Worm (Caenorhabditis elegans) whole organism, young adult: ENCODE data around the gene B0252.11.

Source experiments
- B0019.2 ChIP-seq: fragments of 200-800 bp; sonication (Bioruptor generic); conservative IDR thresholded peaks from 2 replicates; pipeline ENCODE4 v1.3.6; 2022; ENCODE audit warnings: missing genetic modification reagents, missing genetic modification characterization, missing compliant biosample characterization
- C17E4.6 ChIP-seq: fragments of 200-800 bp; sonication (Bioruptor generic); IDR thresholded peaks from 2 replicates; pipeline ENCODE4 v1.3.6; 2022; ENCODE audit warnings: missing genetic modification reagents, missing genetic modification characterization, missing compliant biosample characterization
- F10E7.11 ChIP-seq: sonication (generic microtip); optimal IDR thresholded peaks from 2 replicates; lab custom pipeline; 2017; ENCODE audit warnings: mild to moderate bottlenecking, missing genetic modification characterization, moderate library complexity, missing compliant biosample characterization
- F37B4.10 ChIP-seq: fragments of 200-800 bp; sonication (Bioruptor generic); IDR thresholded peaks from 2 replicates; pipeline ENCODE4 v1.3.6; 2022; ENCODE audit warnings: missing genetic modification characterization, missing compliant biosample characterization
- F49E8.2 ChIP-seq: sonication (generic microtip); optimal IDR thresholded peaks from 3 replicates; lab custom pipeline; 2017; ENCODE audit warnings: missing genetic modification characterization, mild to moderate bottlenecking, missing compliant biosample characterization, antibody characterized with exemption, moderate library complexity; ENCODE audit not compliant: insufficient read depth
- F52B5.7 ChIP-seq: sonication (generic microtip); optimal IDR thresholded peaks from 2 replicates; lab custom pipeline; 2016; ENCODE audit warnings: mild to moderate bottlenecking, missing genetic modification characterization, missing compliant biosample characterization
- F55B11.4 ChIP-seq: sonication (generic microtip); optimal IDR thresholded peaks from 2 replicates; lab custom pipeline; 2016; ENCODE audit warnings: missing compliant biosample characterization, missing genetic modification characterization, borderline replicate concordance; ENCODE audit not compliant: insufficient read depth
- F57A8.1 ChIP-seq: fragments of 200-800 bp; sonication (Bioruptor generic); optimal IDR thresholded peaks from 2 replicates; lab custom pipeline; 2018; ENCODE audit warnings: mild to moderate bottlenecking, missing genetic modification characterization, moderate library complexity, missing compliant biosample characterization
- T26A5.8 ChIP-seq: sonication (generic microtip); optimal IDR thresholded peaks from 2 replicates; lab custom pipeline; 2016; ENCODE audit warnings: missing genetic modification characterization, missing compliant biosample characterization
- Y53F4B.3 ChIP-seq: fragments of 200-800 bp; sonication (Bioruptor generic); IDR thresholded peaks from 2 replicates; pipeline ENCODE4 v1.3.6; 2022; ENCODE audit warnings: missing genetic modification reagents, missing genetic modification characterization, missing compliant biosample characterization
- Y53G8AR.9 ChIP-seq: fragments of 200-800 bp; sonication (Bioruptor generic); conservative IDR thresholded peaks from 2 replicates; pipeline ENCODE4 v1.3.6; 2022; ENCODE audit warnings: missing genetic modification reagents, missing genetic modification characterization, missing compliant biosample characterization
- Y56A3A.18 ChIP-seq: fragments of 200-800 bp; sonication (Bioruptor generic); IDR thresholded peaks from 2 replicates; pipeline ENCODE4 v1.3.6; 2022; ENCODE audit warnings: missing genetic modification reagents, missing genetic modification characterization, missing compliant biosample characterization
- Y79H2A.3 ChIP-seq: fragments of 200-800 bp; sonication (Bioruptor generic); conservative IDR thresholded peaks from 2 replicates; pipeline ENCODE4 v1.3.6; 2022; ENCODE audit warnings: missing genetic modification reagents, missing genetic modification characterization, missing compliant biosample characterization
- ZK185.1 ChIP-seq: sonication (generic microtip); optimal IDR thresholded peaks from 2 replicates; lab custom pipeline; 2016; ENCODE audit warnings: mild to moderate bottlenecking, missing genetic modification characterization, missing compliant biosample characterization; ENCODE audit not compliant: poor library complexity, severe bottlenecking
- attf-3 ChIP-seq: fragments of 200-800 bp; sonication (Bioruptor generic); conservative IDR thresholded peaks from 2 replicates; pipeline ENCODE4 v1.3.6; 2022; ENCODE audit warnings: missing genetic modification reagents, missing genetic modification characterization, missing compliant biosample characterization
- attf-5 ChIP-seq: fragments of 200-800 bp; sonication (Bioruptor generic); optimal IDR thresholded peaks from 2 replicates; lab custom pipeline; 2018; ENCODE audit warnings: mild to moderate bottlenecking, missing genetic modification characterization, missing compliant biosample characterization
- attf-6 ChIP-seq: fragments of 200-800 bp; sonication (Bioruptor generic); IDR thresholded peaks from 2 replicates; pipeline ENCODE4 v1.3.6; 2022; ENCODE audit warnings: missing genetic modification reagents, missing genetic modification characterization, missing compliant biosample characterization
- bed-1 ChIP-seq: fragments of 200-800 bp; sonication (Bioruptor generic); IDR thresholded peaks from 2 replicates; pipeline ENCODE4 v1.3.6; 2022; ENCODE audit warnings: missing genetic modification reagents, missing genetic modification characterization, missing compliant biosample characterization
- ccch-3 ChIP-seq: fragments of 200-800 bp; sonication (Bioruptor generic); optimal IDR thresholded peaks from 2 replicates; lab custom pipeline; 2018; ENCODE audit warnings: mild to moderate bottlenecking, missing genetic modification characterization, missing compliant biosample characterization
- cebp-2 ChIP-seq: fragments of 200-800 bp; sonication (Bioruptor generic); IDR thresholded peaks from 2 replicates; pipeline ENCODE4 v1.3.6; 2022; ENCODE audit warnings: missing genetic modification characterization, missing compliant biosample characterization
- ceh-27 ChIP-seq: fragments of 200-800 bp; sonication (Bioruptor generic); optimal IDR thresholded peaks from 2 replicates; lab custom pipeline; 2018; ENCODE audit warnings: mild to moderate bottlenecking, missing genetic modification characterization, moderate library complexity, missing compliant biosample characterization
- ceh-58 ChIP-seq: fragments of 200-800 bp; sonication (Bioruptor generic); IDR thresholded peaks from 2 replicates; pipeline ENCODE4 v1.3.6; 2022; ENCODE audit warnings: missing genetic modification characterization, missing compliant biosample characterization
- ceh-91 ChIP-seq: fragments of 200-800 bp; sonication (Bioruptor generic); IDR thresholded peaks from 2 replicates; pipeline ENCODE4 v1.3.6; 2022; ENCODE audit warnings: missing genetic modification reagents, missing genetic modification characterization, missing compliant biosample characterization
- dpl-1 ChIP-seq: fragments of 150-350 bp; optimal IDR thresholded peaks from 2 replicates; lab custom pipeline; 2014; ENCODE audit warnings: missing biosample characterization, missing genetic modification reagents, missing genetic modification characterization
- efl-1 ChIP-seq: fragments of 150-350 bp; optimal IDR thresholded peaks from 2 replicates; lab custom pipeline; 2014; ENCODE audit warnings: missing biosample characterization, missing genetic modification reagents, missing genetic modification characterization
- him-1 ChIP-seq: sonication (generic microtip); optimal IDR thresholded peaks from 2 replicates; lab custom pipeline; 2016; ENCODE audit warnings: missing genotype, missing genetic modification reagents, missing genetic modification characterization, missing compliant biosample characterization
- hlh-26 ChIP-seq: fragments of 200-800 bp; sonication (Bioruptor generic); conservative IDR thresholded peaks from 2 replicates; pipeline ENCODE4 v1.3.6; 2022; ENCODE audit warnings: missing genetic modification reagents, missing genetic modification characterization, missing compliant biosample characterization
- hmg-20 ChIP-seq: fragments of 200-800 bp; sonication (Bioruptor generic); IDR thresholded peaks from 2 replicates; pipeline ENCODE4 v1.3.6; 2022; ENCODE audit warnings: missing genetic modification reagents, missing genetic modification characterization, missing compliant biosample characterization
- hrde-1 ChIP-seq: sonication (generic microtip); optimal IDR thresholded peaks from 2 replicates; lab custom pipeline; 2016; ENCODE audit warnings: missing genetic modification characterization, mild to moderate bottlenecking, missing compliant biosample characterization, moderate library complexity, missing genotype, missing genetic modification reagents, borderline replicate concordance
- hsf-1 ChIP-seq: fragments of 200-800 bp; sonication (Bioruptor generic); IDR thresholded peaks from 2 replicates; pipeline ENCODE4 v1.3.6; 2022; ENCODE audit warnings: missing genetic modification reagents, missing genetic modification characterization, missing compliant biosample characterization
- let-607 ChIP-seq, 2 experiments: fragments of 200-800 bp in 1 of 2; sonication (Bioruptor generic) in 1 of 2; sonication (generic microtip) in 1 of 2; optimal IDR thresholded peaks; 2 replicates each; lab custom pipeline; 2016 to 2018; ENCODE audit warnings: mild to moderate bottlenecking in 2 of 2, missing compliant biosample characterization in 2 of 2, missing genetic modification characterization in 2 of 2, moderate library complexity in 2 of 2, missing genotype in 1 of 2
- lin-26 ChIP-seq: fragments of 200-800 bp; sonication (Bioruptor generic); IDR thresholded peaks from 2 replicates; pipeline ENCODE4 v1.3.6; 2022; ENCODE audit warnings: missing genetic modification reagents, missing genetic modification characterization, missing compliant biosample characterization
- madf-10 ChIP-seq: sonication (generic microtip); optimal IDR thresholded peaks from 2 replicates; lab custom pipeline; 2016; ENCODE audit warnings: mild to moderate bottlenecking, missing genetic modification characterization, missing compliant biosample characterization
- madf-3 ChIP-seq: fragments of 200-800 bp; sonication (Bioruptor generic); IDR thresholded peaks from 2 replicates; pipeline ENCODE4 v1.3.6; 2022; ENCODE audit warnings: missing genetic modification reagents, missing genetic modification characterization, missing compliant biosample characterization
- madf-8 ChIP-seq: fragments of 200-800 bp; sonication (Bioruptor generic); conservative IDR thresholded peaks from 2 replicates; pipeline ENCODE4 v1.3.6; 2022; ENCODE audit warnings: missing genetic modification reagents, missing genetic modification characterization, missing compliant biosample characterization
- mcd-1 ChIP-seq: fragments of 200-800 bp; sonication (Bioruptor generic); IDR thresholded peaks from 2 replicates; pipeline ENCODE4 v1.3.6; 2022; ENCODE audit warnings: missing genetic modification reagents, missing genetic modification characterization, missing compliant biosample characterization
- nfya-1 ChIP-seq: sonication (generic microtip); optimal IDR thresholded peaks from 2 replicates; lab custom pipeline; 2017; ENCODE audit warnings: antibody characterized with exemption, missing compliant biosample characterization, missing genetic modification characterization, borderline replicate concordance; ENCODE audit not compliant: insufficient read depth
- nhr-179 ChIP-seq: sonication (generic microtip); optimal IDR thresholded peaks from 2 replicates; lab custom pipeline; 2016; ENCODE audit warnings: mild to moderate bottlenecking, missing genetic modification characterization, missing compliant biosample characterization
- nhr-90 ChIP-seq: sonication (generic microtip); optimal IDR thresholded peaks from 2 replicates; lab custom pipeline; 2016; ENCODE audit warnings: missing genotype, mild to moderate bottlenecking, missing genetic modification characterization, missing compliant biosample characterization
- pbrm-1 ChIP-seq: fragments of 200-800 bp; sonication (Bioruptor generic); IDR thresholded peaks from 2 replicates; pipeline ENCODE4 v1.3.6; 2022; ENCODE audit warnings: missing genetic modification reagents, missing genetic modification characterization, missing compliant biosample characterization
- pha-4 ChIP-seq: fragments of 150-350 bp; sonication (generic microtip); optimal IDR thresholded peaks from 2 replicates; lab custom pipeline; 2014; ENCODE audit warnings: missing biosample characterization, missing genetic modification reagents, missing genetic modification characterization
- rcor-1 ChIP-seq: fragments of 200-800 bp; sonication (Bioruptor generic); IDR thresholded peaks from 2 replicates; pipeline ENCODE4 v1.3.6; 2022; ENCODE audit warnings: missing genetic modification reagents, missing genetic modification characterization, missing compliant biosample characterization
- snpc-1.3 ChIP-seq: sonication (generic microtip); optimal IDR thresholded peaks from 2 replicates; lab custom pipeline; 2017; ENCODE audit warnings: missing genetic modification characterization, mild to moderate bottlenecking, missing compliant biosample characterization, antibody characterized with exemption, moderate library complexity, missing genotype, missing genetic modification reagents; ENCODE audit not compliant: insufficient read depth
- somi-1 ChIP-seq: fragments of 200-800 bp; sonication (Bioruptor generic); optimal IDR thresholded peaks from 2 replicates; lab custom pipeline; 2018; ENCODE audit warnings: mild to moderate bottlenecking, missing genetic modification characterization, missing compliant biosample characterization
- xnd-1 ChIP-seq: sonication (generic microtip); optimal IDR thresholded peaks from 2 replicates; lab custom pipeline; 2016; ENCODE audit warnings: missing genotype, missing genetic modification reagents, missing genetic modification characterization, missing compliant biosample characterization
- ztf-26 ChIP-seq: sonication (generic microtip); optimal IDR thresholded peaks from 2 replicates; lab custom pipeline; 2017; ENCODE audit warnings: missing genetic modification characterization, missing compliant biosample characterization
- ztf-28 ChIP-seq: fragments of 200-800 bp; sonication (Bioruptor generic); IDR thresholded peaks from 2 replicates; pipeline ENCODE4 v1.3.6; 2022; ENCODE audit warnings: missing genetic modification reagents, missing genetic modification characterization, missing compliant biosample characterization
- ztf-6 ChIP-seq: fragments of 200-800 bp; sonication (Bioruptor generic); IDR thresholded peaks from 2 replicates; pipeline ENCODE4 v1.3.6; 2022; ENCODE audit warnings: missing genetic modification reagents, missing genetic modification characterization, missing compliant biosample characterization

B0252.11 gene

DNA sequence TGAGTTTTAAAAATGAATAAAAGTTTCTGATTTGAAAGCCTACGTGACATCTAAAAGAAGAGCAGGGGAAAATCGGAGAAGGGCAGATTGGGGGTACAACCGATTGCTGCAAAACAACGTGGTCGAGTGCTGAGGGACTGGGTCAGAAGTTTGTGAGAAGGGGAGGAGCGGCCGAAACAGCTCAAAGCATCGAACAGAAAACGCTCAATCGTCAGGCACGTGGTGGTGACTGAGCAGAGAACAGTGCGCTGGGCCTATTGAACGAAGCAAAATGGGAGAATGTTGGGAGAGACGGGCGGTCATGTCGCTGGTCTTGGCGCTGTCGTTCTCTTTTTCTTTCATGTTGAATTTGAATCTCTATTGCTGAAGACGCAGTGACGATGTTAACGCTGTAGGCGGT is 26.4 kb downstream of the B0252.11 start (continued):
- TF ChIP-seq lin-26 (GFP tag; lab: Robert Waterston, UW) = peak; percentile 71
- TF ChIP-seq somi-1 (GFP tag; lab: Kevin White, UChicago) = peak; percentile 30
- TF ChIP-seq ceh-58 (GFP tag; lab: Robert Waterston, UW) = no peak
- TF ChIP-seq let-607 (tag; optimal IDR thresholded peaks at IDR 0.05; lab: Kevin White, UChicago) = no peak
- TF ChIP-seq attf-3 (GFP tag; lab: Robert Waterston, UW) = no peak
- TF ChIP-seq snpc-1.3 (tag; lab: Kevin White, UChicago) = no peak
- no peak for TF ChIP-seq F10E7.11 (tag; lab: Kevin White, UChicago)
- peak; percentile 35; the same call in 1 of the 2 replicates for TF ChIP-seq mcd-1 (GFP tag; lab: Robert Waterston, UW)
- TF ChIP-seq F37B4.10 = 0 out of 2 replicates have a peak, but pooled peaks have one; percentile 78
- peak; percentile 49 for TF ChIP-seq ztf-26
- TF ChIP-seq him-1 (tag; lab: Kevin White, UChicago) = no peak
- TF ChIP-seq Y53G8AR.9 (GFP tag; lab: Robert Waterston, UW) = peak; percentile 63; the same call in 1 of the 2 replicates
- peak; percentile 6 for TF ChIP-seq hrde-1
- TF ChIP-seq madf-8 (GFP tag; lab: Robert Waterston, UW) = no peak
- no peak for TF ChIP-seq ztf-28
- no peak for TF ChIP-seq Y53F4B.3 (GFP tag; lab: Robert Waterston, UW)
- no peak for TF ChIP-seq nhr-179 (tag; lab: Kevin White, UChicago)
- no peak for TF ChIP-seq ZK185.1 (tag; lab: Kevin White, UChicago)
- no peak for TF ChIP-seq F57A8.1 (GFP tag; lab: Kevin White, UChicago)
- peak; percentile 55 for TF ChIP-seq attf-5 (GFP tag; lab: Kevin White, UChicago)
- TF ChIP-seq hmg-20 (GFP tag; lab: Robert Waterston, UW) = 0 out of 2 replicates have a peak, but pooled peaks have one; percentile 15
- peak; percentile 63 for TF ChIP-seq nhr-90
- no peak for TF ChIP-seq ceh-27
- no peak for TF ChIP-seq F55B11.4 (tag; lab: Kevin White, UChicago)
- no peak for TF ChIP-seq bed-1
- no peak for TF ChIP-seq B0019.2 (GFP tag; lab: Robert Waterston, UW)
- TF ChIP-seq C17E4.6 = no peak
- no peak for TF ChIP-seq pha-4 (tag; lab: Kevin White, UChicago)
- TF ChIP-seq F52B5.7 (tag; lab: Kevin White, UChicago) = no peak
- no peak for TF ChIP-seq ceh-91 (GFP tag; lab: Robert Waterston, UW)
- no peak for TF ChIP-seq dpl-1
- no peak for TF ChIP-seq nfya-1 (tag; lab: Kevin White, UChicago)
- TF ChIP-seq xnd-1 (tag; lab: Kevin White, UChicago) = no peak
- TF ChIP-seq madf-10 (tag; lab: Kevin White, UChicago) = peak; percentile 39
- no peak for TF ChIP-seq cebp-2 (GFP tag; lab: Robert Waterston, UW)
- TF ChIP-seq madf-3 (GFP tag; lab: Robert Waterston, UW) = no peak
- TF ChIP-seq rcor-1 (GFP tag; lab: Robert Waterston, UW) = 0 out of 2 replicates have a peak, but pooled peaks have one; percentile 6
- TF ChIP-seq hsf-1 (GFP tag; lab: Robert Waterston, UW) = no peak
- no peak for TF ChIP-seq F49E8.2 (tag; lab: Kevin White, UChicago)
- TF ChIP-seq ccch-3 (GFP tag; lab: Kevin White, UChicago) = no peak
- no peak for TF ChIP-seq T26A5.8 (tag; lab: Kevin White, UChicago)
- TF ChIP-seq attf-6 (GFP tag; lab: Robert Waterston, UW) = no peak
- TF ChIP-seq pbrm-1 = no peak
- no peak for TF ChIP-seq hlh-26
- TF ChIP-seq Y56A3A.18 (GFP tag; lab: Robert Waterston, UW) = peak; percentile 67; the same call in 1 of the 2 replicates
- TF ChIP-seq ztf-6 (GFP tag; lab: Robert Waterston, UW) = no peak
- TF ChIP-seq Y79H2A.3 (GFP tag; lab: Robert Waterston, UW) = no peak
- no peak for TF ChIP-seq efl-1 (GFP tag; lab: Kevin White, UChicago)
